Fruit fly (Drosophila melanogaster) whole organism, embryonic: ENCODE data around the gene CG13842.

ENCODE experiments used
- B-H1 ChIP-seq: fragments of 200-800 bp; sonication (Bioruptor generic); IDR thresholded peaks from 3 replicates; pipeline ENCODE4 v1.3.6; 2022; ENCODE audit warnings: missing biosample characterization, missing genetic modification characterization
- Bgb ChIP-seq: fragments of 200-800 bp; sonication (Bioruptor generic); IDR thresholded peaks from 2 replicates; pipeline ENCODE4 v1.3.6; 2022; ENCODE audit warnings: missing biosample characterization, missing genetic modification characterization; ENCODE audit not compliant: partially characterized antibody
- CG10543 ChIP-seq: fragments of 200-800 bp; sonication (Bioruptor generic); optimal IDR thresholded peaks from 3 replicates; lab custom pipeline; 2017; ENCODE audit warnings: missing biosample characterization, mild to moderate bottlenecking, missing genetic modification characterization, moderate library complexity
- CG10654 ChIP-seq: fragments of 200-800 bp; sonication (Bioruptor generic); optimal IDR thresholded peaks from 2 replicates; lab custom pipeline; 2016; ENCODE audit warnings: missing biosample characterization, missing genetic modification characterization
- CG12744 ChIP-seq: fragments of 200-800 bp; sonication (Bioruptor generic); optimal IDR thresholded peaks from 2 replicates; lab custom pipeline; 2016; ENCODE audit warnings: missing biosample characterization, missing genetic modification characterization
- CG12942 ChIP-seq: fragments of 200-800 bp; sonication (Bioruptor generic); optimal IDR thresholded peaks from 3 replicates; lab custom pipeline; 2016; ENCODE audit warnings: missing biosample characterization, missing genetic modification characterization
- CG14965 ChIP-seq: fragments of 200-800 bp; sonication (Bioruptor generic); optimal IDR thresholded peaks from 2 replicates; lab custom pipeline; 2016; ENCODE audit warnings: missing biosample characterization, missing genetic modification characterization, borderline replicate concordance
- CG15073 ChIP-seq: fragments of 200-800 bp; sonication (Bioruptor generic); optimal IDR thresholded peaks from 2 replicates; lab custom pipeline; 2016; ENCODE audit warnings: missing biosample characterization, missing genetic modification characterization
- CG17186 ChIP-seq: fragments of 200-800 bp; sonication (Bioruptor generic); optimal IDR thresholded peaks from 3 replicates; lab custom pipeline; 2017; ENCODE audit warnings: missing biosample characterization, missing genetic modification reagents, missing genetic modification characterization
- CG17385 ChIP-seq: fragments of 200-800 bp; sonication (Bioruptor generic); optimal IDR thresholded peaks from 3 replicates; lab custom pipeline; 2018; ENCODE audit warnings: missing biosample characterization, mild to moderate bottlenecking, missing genetic modification characterization
- CG17912 ChIP-seq: fragments of 200-800 bp; sonication (Bioruptor generic); optimal IDR thresholded peaks from 2 replicates; lab custom pipeline; 2018; ENCODE audit warnings: missing biosample characterization, mild to moderate bottlenecking, missing genetic modification characterization
- CG18011 ChIP-seq: fragments of 200-800 bp; sonication (Bioruptor generic); optimal IDR thresholded peaks from 2 replicates; lab custom pipeline; 2017; ENCODE audit warnings: missing biosample characterization, missing genetic modification characterization, mild to moderate bottlenecking, moderate library complexity, missing genotype
- CG3726 ChIP-seq: fragments of 200-800 bp; sonication (Bioruptor generic); IDR thresholded peaks from 3 replicates; pipeline ENCODE4, ENCODE4 v1.3.6; 2022; ENCODE audit warnings: missing biosample characterization, missing genetic modification characterization
- CG4328 ChIP-seq: fragments of 200-800 bp; sonication (Bioruptor generic); optimal IDR thresholded peaks from 3 replicates; lab custom pipeline; 2017; ENCODE audit warnings: missing biosample characterization, missing genetic modification reagents, missing genetic modification characterization
- CG4360 ChIP-seq: fragments of 200-800 bp; sonication (Bioruptor generic); IDR thresholded peaks from 2 replicates; pipeline ENCODE4 v1.3.6; 2022; ENCODE audit warnings: missing biosample characterization, missing genetic modification characterization
- CG4730 ChIP-seq: fragments of 200-800 bp; sonication (Bioruptor generic); IDR thresholded peaks from 2 replicates; pipeline ENCODE4 v1.3.6; 2022; ENCODE audit warnings: missing biosample characterization, missing genetic modification characterization
- CG4820 ChIP-seq: fragments of 200-800 bp; sonication (Bioruptor generic); optimal IDR thresholded peaks from 3 replicates; lab custom pipeline; 2016; ENCODE audit warnings: missing biosample characterization, missing genetic modification characterization
- CG5245 ChIP-seq: fragments of 200-800 bp; sonication (Bioruptor generic); optimal IDR thresholded peaks from 3 replicates; lab custom pipeline; 2016; ENCODE audit warnings: missing biosample characterization, missing genetic modification characterization
- CG6683 ChIP-seq: fragments of 200-800 bp; sonication (Bioruptor generic); optimal IDR thresholded peaks from 2 replicates; lab custom pipeline; 2017; ENCODE audit warnings: missing biosample characterization, mild to moderate bottlenecking, missing genetic modification characterization, missing genetic modification reagents
- CG8089 ChIP-seq: fragments of 200-800 bp; sonication (Bioruptor generic); optimal IDR thresholded peaks from 3 replicates; lab custom pipeline; 2016; ENCODE audit warnings: missing biosample characterization, missing genetic modification characterization
- CG8944 ChIP-seq: fragments of 200-800 bp; sonication (Bioruptor generic); optimal IDR thresholded peaks from 3 replicates; lab custom pipeline; 2016; ENCODE audit warnings: missing biosample characterization, missing genetic modification characterization
- Dbx ChIP-seq: fragments of 200-800 bp; sonication (Bioruptor generic); IDR thresholded peaks from 3 replicates; pipeline ENCODE4 v1.3.6; 2022; ENCODE audit warnings: missing biosample characterization, missing genetic modification characterization
- Dref ChIP-seq: fragments of 200-800 bp; sonication (Bioruptor generic); IDR thresholded peaks from 2 replicates; pipeline ENCODE4 v1.3.6; 2022; ENCODE audit warnings: missing biosample characterization, missing genetic modification characterization
- MESR4 ChIP-seq: fragments of 200-800 bp; sonication (Bioruptor generic); optimal IDR thresholded peaks from 2 replicates; lab custom pipeline; 2018; ENCODE audit warnings: missing biosample characterization, mild to moderate bottlenecking, missing genetic modification characterization, moderate library complexity
- Max ChIP-seq: fragments of 200-800 bp; sonication (Bioruptor generic); optimal IDR thresholded peaks from 2 replicates; lab custom pipeline; 2016; ENCODE audit warnings: missing biosample characterization, mild to moderate bottlenecking, missing genetic modification characterization
- NC2α ChIP-seq: fragments of 200-800 bp; sonication (Bioruptor generic); optimal IDR thresholded peaks from 2 replicates; lab custom pipeline; 2016; ENCODE audit warnings: missing biosample characterization, missing genetic modification characterization
- NFAT ChIP-seq: fragments of 200-800 bp; sonication (Bioruptor generic); IDR thresholded peaks from 2 replicates; pipeline ENCODE4 v1.3.6; 2022; ENCODE audit warnings: missing biosample characterization, missing genetic modification characterization
- Opbp ChIP-seq: fragments of 200-800 bp; sonication (Bioruptor generic); IDR thresholded peaks from 3 replicates; pipeline ENCODE4 v1.3.6; 2022; ENCODE audit warnings: missing biosample characterization, missing genetic modification characterization; ENCODE audit not compliant: partially characterized antibody
- PHDP ChIP-seq: fragments of 200-800 bp; sonication (Bioruptor generic); optimal IDR thresholded peaks from 3 replicates; lab custom pipeline; 2018; ENCODE audit warnings: missing biosample characterization, mild to moderate bottlenecking, missing genetic modification characterization, moderate library complexity
- Ptx1 ChIP-seq: fragments of 200-800 bp; sonication (Bioruptor generic); IDR thresholded peaks from 2 replicates; pipeline ENCODE4 v1.3.6; 2022; ENCODE audit warnings: missing biosample characterization, missing genetic modification characterization
- Xrp1 ChIP-seq: fragments of 200-800 bp; sonication (Bioruptor generic); IDR thresholded peaks from 2 replicates; pipeline ENCODE4 v1.3.6; 2022; ENCODE audit warnings: missing biosample characterization, missing genetic modification characterization
- ac ChIP-seq: fragments of 200-800 bp; sonication (Bioruptor generic); optimal IDR thresholded peaks from 3 replicates; lab custom pipeline; 2017; ENCODE audit warnings: missing biosample characterization, mild to moderate bottlenecking, missing genetic modification characterization
- ase ChIP-seq: fragments of 200-800 bp; sonication (Bioruptor generic); IDR thresholded peaks from 3 replicates; pipeline ENCODE4 v1.3.6; 2022; ENCODE audit warnings: missing biosample characterization, missing genetic modification characterization
- ash1 ChIP-seq: fragments of 200-800 bp; sonication (Bioruptor generic); optimal IDR thresholded peaks from 2 replicates; lab custom pipeline; 2018; ENCODE audit warnings: missing biosample characterization, mild to moderate bottlenecking, missing genetic modification characterization
- bab2 ChIP-seq: fragments of 200-800 bp; sonication (Bioruptor generic); optimal IDR thresholded peaks from 2 replicates; lab custom pipeline; 2016; ENCODE audit warnings: missing biosample characterization, missing genetic modification characterization
- eyg ChIP-seq: fragments of 200-800 bp; sonication (Bioruptor generic); optimal IDR thresholded peaks from 3 replicates; lab custom pipeline; 2016; ENCODE audit warnings: missing biosample characterization, missing genetic modification characterization
- fd3F ChIP-seq: fragments of 200-800 bp; sonication (Bioruptor generic); optimal IDR thresholded peaks from 2 replicates; lab custom pipeline; 2018; ENCODE audit warnings: missing biosample characterization, mild to moderate bottlenecking, missing genetic modification characterization, moderate library complexity
- grn ChIP-seq: fragments of 200-800 bp; sonication (Bioruptor generic); optimal IDR thresholded peaks from 3 replicates; lab custom pipeline; 2017; ENCODE audit warnings: missing biosample characterization, missing genetic modification characterization
- her ChIP-seq: fragments of 200-800 bp; sonication (Bioruptor generic); optimal IDR thresholded peaks from 2 replicates; lab custom pipeline; 2016; ENCODE audit warnings: missing biosample characterization, missing genetic modification characterization
- jigr1 ChIP-seq: fragments of 200-800 bp; sonication (Bioruptor generic); IDR thresholded peaks from 3 replicates; pipeline ENCODE4 v1.3.6; 2022; ENCODE audit warnings: missing biosample characterization, missing genetic modification characterization
- jing ChIP-seq: fragments of 200-800 bp; sonication (Bioruptor generic); optimal IDR thresholded peaks from 2 replicates; lab custom pipeline; 2018; ENCODE audit warnings: missing biosample characterization, mild to moderate bottlenecking, missing genetic modification characterization
- ken ChIP-seq: fragments of 200-800 bp; sonication (Bioruptor generic); IDR thresholded peaks from 3 replicates; pipeline ENCODE4 v1.3.6; 2022; ENCODE audit warnings: missing biosample characterization, missing genetic modification characterization
- maf-S ChIP-seq: fragments of 200-800 bp; sonication (Bioruptor generic); optimal IDR thresholded peaks from 2 replicates; lab custom pipeline; 2016; ENCODE audit warnings: missing biosample characterization, missing genetic modification characterization
- nerfin-1 ChIP-seq: fragments of 200-800 bp; sonication (Bioruptor generic); optimal IDR thresholded peaks from 3 replicates; lab custom pipeline; 2019; ENCODE audit warnings: missing biosample characterization, mild to moderate bottlenecking, missing genetic modification characterization, moderate library complexity
- nom ChIP-seq: fragments of 200-800 bp; sonication (Bioruptor generic); optimal IDR thresholded peaks from 2 replicates; lab custom pipeline; 2017; ENCODE audit warnings: missing biosample characterization, missing genetic modification characterization, mild to moderate bottlenecking, moderate library complexity, missing genetic modification reagents
- repo ChIP-seq: fragments of 200-800 bp; sonication (Bioruptor generic); optimal IDR thresholded peaks from 2 replicates; lab custom pipeline; 2016; ENCODE audit warnings: missing biosample characterization, missing genetic modification characterization
- sima ChIP-seq: fragments of 200-800 bp; sonication (Bioruptor generic); optimal IDR thresholded peaks from 2 replicates; lab custom pipeline; 2016; ENCODE audit warnings: missing biosample characterization, missing genetic modification characterization
- slp2 ChIP-seq: fragments of 200-800 bp; sonication (Bioruptor generic); optimal IDR thresholded peaks from 2 replicates; lab custom pipeline; 2016; ENCODE audit warnings: missing biosample characterization, missing genetic modification characterization
- sna ChIP-seq: fragments of 200-800 bp; sonication (Bioruptor generic); IDR thresholded peaks from 2 replicates; pipeline ENCODE4 v1.3.6; 2022; ENCODE audit warnings: missing biosample characterization, missing genetic modification characterization; ENCODE audit not compliant: partially characterized antibody
- so ChIP-seq: fragments of 200-800 bp; sonication (Bioruptor generic); IDR thresholded peaks from 3 replicates; pipeline ENCODE4 v1.3.6; 2022; ENCODE audit warnings: missing biosample characterization, missing genetic modification characterization
- sug ChIP-seq: fragments of 200-800 bp; optimal IDR thresholded peaks from 2 replicates; lab custom pipeline; 2019; ENCODE audit warnings: missing biosample characterization, mild to moderate bottlenecking, missing genetic modification characterization, moderate library complexity

The CG13842 gene

dm6 chr3R:22720808-22721306 lies 13.8 kb upstream of the CG13842 start, which contains the start of gene wge (continued):
- TF ChIP-seq Dref (peak; percentile 91), CG4820 (GFP tag; lab: Kevin White, UChicago) (no peak), her (GFP tag; lab: Kevin White, UChicago) (no peak), eyg (no peak), CG4360 (GFP tag; lab: Robert Waterston, UW) (no peak), ash1 (GFP tag; lab: Kevin White, UChicago) (no peak), CG3726 (GFP tag; lab: Robert Waterston, UW) (no peak), CG8089 (GFP tag; lab: Kevin White, UChicago) (no peak), grn (GFP tag; lab: Kevin White, UChicago) (no peak), CG4328 (no peak), sima (GFP tag; lab: Kevin White, UChicago) (no peak), ase (GFP tag; lab: Robert Waterston, UW) (no peak), NC2α (GFP tag; lab: Kevin White, UChicago) (no peak), Xrp1 (GFP tag; lab: Robert Waterston, UW) (no peak), sna (GFP tag; lab: Robert Waterston, UW) (no peak; the same call in 1 of the 2 replicates), so (GFP tag; lab: Robert Waterston, UW) (no peak), CG17385 (GFP tag; lab: Kevin White, UChicago) (peak; percentile 56), bab2 (GFP tag; lab: Kevin White, UChicago) (no peak), sug (peak; percentile 5), ac (GFP tag; lab: Kevin White, UChicago) (no peak), CG10654 (GFP tag; lab: Kevin White, UChicago) (no peak), fd3F (GFP tag; lab: Kevin White, UChicago) (no peak), CG12942 (GFP tag; lab: Kevin White, UChicago) (no peak), Max (GFP tag; lab: Kevin White, UChicago) (no peak), CG14965 (GFP tag; lab: Kevin White, UChicago) (no peak), Dbx (no peak), Opbp (GFP tag; lab: Robert Waterston, UW) (peak; percentile 58; the same call in 1 of the 3 replicates), NFAT (no peak), Bgb (GFP tag; lab: Robert Waterston, UW) (peak; percentile 76), Ptx1 (GFP tag; lab: Robert Waterston, UW) (no peak), CG5245 (GFP tag; lab: Kevin White, UChicago) (no peak), ken (GFP tag; lab: Robert Waterston, UW) (no peak), nerfin-1 (tag; lab: Kevin White, UChicago) (peak; percentile 72), repo (GFP tag; lab: Kevin White, UChicago) (no peak), CG6683 (GFP tag; lab: Kevin White, UChicago) (no peak), CG4730 (GFP tag; lab: Robert Waterston, UW) (no peak), CG17912 (no peak), CG12744 (GFP tag; lab: Kevin White, UChicago) (no peak), jing (GFP tag; lab: Kevin White, UChicago) (no peak), jigr1 (GFP tag; lab: Robert Waterston, UW) (no peak), B-H1 (GFP tag; lab: Robert Waterston, UW) (no peak), MESR4 (GFP tag; lab: Kevin White, UChicago) (peak; percentile 74), PHDP (tag; lab: Kevin White, UChicago) (no peak), CG10543 (no peak), CG8944 (GFP tag; lab: Kevin White, UChicago) (no peak), CG17186 (no peak), maf-S (GFP tag; lab: Kevin White, UChicago) (no peak), nom (GFP tag; lab: Kevin White, UChicago) (peak; percentile 95), slp2 (GFP tag; lab: Kevin White, UChicago) (no peak), CG18011 (GFP tag; lab: Kevin White, UChicago) (no peak), CG15073 (GFP tag; lab: Kevin White, UChicago) (no peak)
